Worm (Caenorhabditis elegans) whole organism, young adult: ENCODE results near the gene pqn-2.

Experiments
- B0336.3 ChIP-seq: fragments of 200-800 bp; sonication (Bioruptor generic); IDR thresholded peaks from 2 replicates; pipeline ENCODE4 v1.3.6; 2022; ENCODE audit warnings: missing genetic modification characterization, missing compliant biosample characterization
- D2030.7 ChIP-seq: fragments of 200-800 bp; sonication (Bioruptor generic); IDR thresholded peaks from 2 replicates; pipeline ENCODE4 v1.3.6; 2022; ENCODE audit warnings: missing genetic modification reagents, missing genetic modification characterization, missing compliant biosample characterization
- F10E7.11 ChIP-seq: sonication (generic microtip); optimal IDR thresholded peaks from 2 replicates; lab custom pipeline; 2017; ENCODE audit warnings: mild to moderate bottlenecking, missing genetic modification characterization, moderate library complexity, missing compliant biosample characterization
- F39B2.1 ChIP-seq: fragments of 200-800 bp; sonication (Bioruptor generic); IDR thresholded peaks from 2 replicates; pipeline ENCODE4 v1.3.6; 2022; ENCODE audit warnings: missing genetic modification reagents, missing genetic modification characterization, missing compliant biosample characterization
- F52B5.7 ChIP-seq: sonication (generic microtip); optimal IDR thresholded peaks from 2 replicates; lab custom pipeline; 2016; ENCODE audit warnings: mild to moderate bottlenecking, missing genetic modification characterization, missing compliant biosample characterization
- F55B11.4 ChIP-seq: sonication (generic microtip); optimal IDR thresholded peaks from 2 replicates; lab custom pipeline; 2016; ENCODE audit warnings: missing compliant biosample characterization, missing genetic modification characterization, borderline replicate concordance; ENCODE audit not compliant: insufficient read depth
- K12H6.12 ChIP-seq: fragments of 200-800 bp; sonication (Bioruptor generic); optimal IDR thresholded peaks from 2 replicates; lab custom pipeline; 2018; ENCODE audit warnings: mild to moderate bottlenecking, missing genetic modification characterization, missing compliant biosample characterization
- Y56A3A.18 ChIP-seq: fragments of 200-800 bp; sonication (Bioruptor generic); IDR thresholded peaks from 2 replicates; pipeline ENCODE4 v1.3.6; 2022; ENCODE audit warnings: missing genetic modification reagents, missing genetic modification characterization, missing compliant biosample characterization
- Y79H2A.3 ChIP-seq: fragments of 200-800 bp; sonication (Bioruptor generic); conservative IDR thresholded peaks from 2 replicates; pipeline ENCODE4 v1.3.6; 2022; ENCODE audit warnings: missing genetic modification reagents, missing genetic modification characterization, missing compliant biosample characterization
- Y95B8A.8 ChIP-seq: fragments of 200-800 bp; sonication (Bioruptor generic); IDR thresholded peaks from 2 replicates; pipeline ENCODE4 v1.3.6; 2022; ENCODE audit warnings: missing genetic modification reagents, missing genetic modification characterization, missing compliant biosample characterization
- akir-1 ChIP-seq: fragments of 200-800 bp; sonication (Bioruptor generic); optimal IDR thresholded peaks from 2 replicates; lab custom pipeline; 2018; ENCODE audit warnings: mild to moderate bottlenecking, missing genetic modification characterization, moderate library complexity, missing compliant biosample characterization
- aptf-3 ChIP-seq: fragments of 200-800 bp; sonication (Bioruptor generic); IDR thresholded peaks from 2 replicates; pipeline ENCODE4 v1.3.6; 2022; ENCODE audit warnings: missing genetic modification characterization, missing compliant biosample characterization
- atf-7 ChIP-seq: sonication (generic microtip); optimal IDR thresholded peaks from 2 replicates; lab custom pipeline; 2017; ENCODE audit warnings: mild to moderate bottlenecking, missing genetic modification characterization, missing compliant biosample characterization
- athp-1 ChIP-seq: sonication (generic microtip); optimal IDR thresholded peaks from 2 replicates; lab custom pipeline; 2017; ENCODE audit warnings: mild to moderate bottlenecking, missing genetic modification characterization, missing compliant biosample characterization
- attf-6 ChIP-seq: fragments of 200-800 bp; sonication (Bioruptor generic); IDR thresholded peaks from 2 replicates; pipeline ENCODE4 v1.3.6; 2022; ENCODE audit warnings: missing genetic modification reagents, missing genetic modification characterization, missing compliant biosample characterization
- cebp-1 ChIP-seq, 2 experiments: fragments of 200-800 bp in 1 of 2; sonication (Bioruptor generic) in 1 of 2; sonication (generic microtip) in 1 of 2; IDR thresholded peaks in 1 of 2; optimal IDR thresholded peaks in 1 of 2; 2 replicates each; pipeline versions ENCODE4 v1.3.6 to Lab custom; 2017 to 2022; ENCODE audit warnings: missing compliant biosample characterization in 2 of 2, missing genetic modification characterization in 2 of 2, mild to moderate bottlenecking in 1 of 2, missing genetic modification reagents in 1 of 2, moderate library complexity in 1 of 2
- ceh-79 ChIP-seq: sonication (generic microtip); optimal IDR thresholded peaks from 2 replicates; lab custom pipeline; 2017; ENCODE audit warnings: mild to moderate bottlenecking, missing genetic modification characterization, missing compliant biosample characterization
- chd-7 ChIP-seq: sonication (generic microtip); optimal IDR thresholded peaks from 2 replicates; lab custom pipeline; 2016; ENCODE audit warnings: mild to moderate bottlenecking, missing genetic modification characterization, moderate library complexity, missing compliant biosample characterization
- dpl-1 ChIP-seq: fragments of 150-350 bp; optimal IDR thresholded peaks from 2 replicates; lab custom pipeline; 2014; ENCODE audit warnings: missing biosample characterization, missing genetic modification reagents, missing genetic modification characterization
- egrh-3 ChIP-seq: fragments of 200-800 bp; sonication (Bioruptor generic); IDR thresholded peaks from 2 replicates; pipeline ENCODE4 v1.3.6; 2022; ENCODE audit warnings: missing genetic modification reagents, missing genetic modification characterization, missing compliant biosample characterization
- ekl-4 ChIP-seq: fragments of 200-800 bp; sonication (Bioruptor generic); IDR thresholded peaks from 2 replicates; pipeline ENCODE4 v1.3.6; 2022; ENCODE audit warnings: missing genetic modification reagents, missing genetic modification characterization, missing compliant biosample characterization
- hmg-1.2 ChIP-seq: fragments of 200-800 bp; sonication (Bioruptor generic); IDR thresholded peaks from 2 replicates; pipeline ENCODE4 v1.3.6; 2022; ENCODE audit warnings: missing genetic modification reagents, missing genetic modification characterization, missing compliant biosample characterization
- hrde-1 ChIP-seq: sonication (generic microtip); optimal IDR thresholded peaks from 2 replicates; lab custom pipeline; 2016; ENCODE audit warnings: missing genetic modification characterization, mild to moderate bottlenecking, missing compliant biosample characterization, moderate library complexity, missing genotype, missing genetic modification reagents, borderline replicate concordance
- hsf-1 ChIP-seq: fragments of 200-800 bp; sonication (Bioruptor generic); IDR thresholded peaks from 2 replicates; pipeline ENCODE4 v1.3.6; 2022; ENCODE audit warnings: missing genetic modification reagents, missing genetic modification characterization, missing compliant biosample characterization
- lin-35 ChIP-seq, 3 experiments: fragments of 150-350 bp in 2 of 3; sonication (generic microtip) in 1 of 3; optimal IDR thresholded peaks; 2 replicates each; lab custom pipeline; 2014 to 2018; ENCODE audit warnings: missing biosample characterization in 3 of 3, missing genetic modification characterization in 3 of 3, missing genetic modification reagents in 3 of 3
- lin-54 ChIP-seq: fragments of 200-800 bp; sonication (Bioruptor generic); optimal IDR thresholded peaks from 2 replicates; lab custom pipeline; 2018; ENCODE audit warnings: mild to moderate bottlenecking, missing genetic modification characterization, missing compliant biosample characterization
- lsl-1 ChIP-seq: fragments of 200-800 bp; sonication (Bioruptor generic); optimal IDR thresholded peaks from 2 replicates; lab custom pipeline; 2018; ENCODE audit warnings: mild to moderate bottlenecking, missing genetic modification characterization, moderate library complexity, missing compliant biosample characterization
- madf-3 ChIP-seq: fragments of 200-800 bp; sonication (Bioruptor generic); IDR thresholded peaks from 2 replicates; pipeline ENCODE4 v1.3.6; 2022; ENCODE audit warnings: missing genetic modification reagents, missing genetic modification characterization, missing compliant biosample characterization
- nhr-179 ChIP-seq: sonication (generic microtip); optimal IDR thresholded peaks from 2 replicates; lab custom pipeline; 2016; ENCODE audit warnings: mild to moderate bottlenecking, missing genetic modification characterization, missing compliant biosample characterization
- pbrm-1 ChIP-seq: fragments of 200-800 bp; sonication (Bioruptor generic); IDR thresholded peaks from 2 replicates; pipeline ENCODE4 v1.3.6; 2022; ENCODE audit warnings: missing genetic modification reagents, missing genetic modification characterization, missing compliant biosample characterization
- pha-4 ChIP-seq: fragments of 150-350 bp; sonication (generic microtip); optimal IDR thresholded peaks from 2 replicates; lab custom pipeline; 2014; ENCODE audit warnings: missing biosample characterization, missing genetic modification reagents, missing genetic modification characterization
- sea-2 ChIP-seq: fragments of 200-800 bp; sonication (Bioruptor generic); IDR thresholded peaks from 2 replicates; pipeline ENCODE4 v1.3.6; 2022; ENCODE audit warnings: missing genetic modification characterization, missing compliant biosample characterization
- snpc-3.4 ChIP-seq: sonication (generic microtip); optimal IDR thresholded peaks from 2 replicates; lab custom pipeline; 2017; ENCODE audit warnings: missing genetic modification characterization, mild to moderate bottlenecking, missing compliant biosample characterization, antibody characterized with exemption, moderate library complexity, missing genotype, missing genetic modification reagents
- tbx-9 ChIP-seq: sonication (generic microtip); optimal IDR thresholded peaks from 2 replicates; lab custom pipeline; 2016; ENCODE audit warnings: borderline replicate concordance, missing genetic modification characterization, inconsistent platforms, missing compliant biosample characterization
- zfh-2 ChIP-seq: fragments of 200-800 bp; sonication (Bioruptor generic); conservative IDR thresholded peaks from 2 replicates; pipeline ENCODE4 v1.3.6; 2022; ENCODE audit warnings: missing genetic modification reagents, missing genetic modification characterization, missing compliant biosample characterization
- ztf-18 ChIP-seq: sonication (generic microtip); optimal IDR thresholded peaks from 2 replicates; lab custom pipeline; 2016; ENCODE audit warnings: missing genotype, mild to moderate bottlenecking, missing genetic modification characterization, missing compliant biosample characterization
- ztf-26 ChIP-seq: sonication (generic microtip); optimal IDR thresholded peaks from 2 replicates; lab custom pipeline; 2017; ENCODE audit warnings: missing genetic modification characterization, missing compliant biosample characterization
- ztf-6 ChIP-seq: fragments of 200-800 bp; sonication (Bioruptor generic); IDR thresholded peaks from 2 replicates; pipeline ENCODE4 v1.3.6; 2022; ENCODE audit warnings: missing genetic modification reagents, missing genetic modification characterization, missing compliant biosample characterization

Gene pqn-2

DNA sequence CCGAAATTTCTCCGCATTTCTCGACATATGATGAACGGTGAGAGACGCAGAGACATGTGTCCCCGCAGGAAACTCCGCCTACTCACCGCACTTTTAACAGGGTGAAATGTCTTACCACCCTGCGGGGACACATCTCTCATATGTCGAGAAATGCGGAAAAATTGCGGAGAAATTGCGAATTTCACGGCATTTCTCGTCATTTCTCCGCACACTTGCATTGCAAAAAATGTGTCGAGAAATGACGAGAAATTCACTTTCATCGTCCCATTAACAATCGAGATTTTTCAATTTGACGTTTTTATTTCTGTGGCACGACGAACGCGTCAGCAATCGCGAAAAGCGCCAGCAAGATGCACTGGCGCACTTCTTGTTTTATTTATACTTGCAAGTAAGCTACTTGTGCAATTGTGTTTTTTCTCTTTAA lies 40.3 kb upstream of the pqn-2 start, which contains the start of gene K07C5.13 (continued):
- TF ChIP-seq F52B5.7 (tag; lab: Kevin White, UChicago) (peak; percentile 54), ztf-6 (GFP tag; lab: Robert Waterston, UW) (peak; percentile 68; the same call in 1 of the 2 replicates)
- TF ChIP-seq, all 124 proteins: peak for 77; not testable (repeated sequence) for 47

DNA sequence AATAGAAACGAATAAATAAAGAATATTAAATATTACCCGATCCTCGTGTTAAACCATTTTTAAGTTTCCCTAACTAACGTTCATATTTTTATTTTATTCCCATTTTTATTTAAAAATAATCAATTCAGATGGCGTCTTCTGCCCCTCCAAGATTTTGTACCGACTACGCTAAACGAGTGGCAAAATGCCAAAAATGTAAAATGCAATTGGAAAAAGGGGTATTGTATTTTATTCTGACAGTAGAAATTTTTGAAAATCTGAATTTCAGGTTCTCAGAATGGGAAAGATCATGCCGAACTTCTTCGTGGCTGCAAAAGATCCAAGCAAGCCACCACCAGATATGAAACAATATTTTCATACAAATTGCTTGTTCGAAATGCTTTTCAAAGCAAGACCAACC lies 39.3 kb upstream of the pqn-2 start, which contains the start of gene K07C5.3:
Gene K07C5.3, plus strand, starts transcription at position 129 of the 400 bp plus-strand sequence.
- TF ChIP-seq K12H6.12 (tag; lab: Kevin White, UChicago) (no peak), ceh-79 (peak; percentile 39), pbrm-1 (GFP tag; lab: Robert Waterston, UW) (peak; percentile 48; the same call in 1 of the 2 replicates), F52B5.7 (tag; lab: Kevin White, UChicago) (peak; percentile 8), chd-7 (tag; lab: Kevin White, UChicago) (peak; percentile 38), zfh-2 (GFP tag; lab: Robert Waterston, UW) (no peak), akir-1 (GFP tag; lab: Kevin White, UChicago) (no peak), lin-35 (GFP tag; optimal IDR thresholded peaks at IDR 0.05; lab: Kevin White, UChicago) (no peak), lsl-1 (no peak), Y95B8A.8 (GFP tag; lab: Robert Waterston, UW) (no peak), pha-4 (no peak), snpc-3.4 (tag; lab: Kevin White, UChicago) (no peak), tbx-9 (tag; lab: Kevin White, UChicago) (no peak), madf-3 (peak; percentile 76), F55B11.4 (tag; lab: Kevin White, UChicago) (no peak), athp-1 (tag; lab: Kevin White, UChicago) (peak; percentile 74), F10E7.11 (tag; lab: Kevin White, UChicago) (peak; percentile 56), B0336.3 (0 out of 2 replicates have a peak, but pooled peaks have one; percentile 11), nhr-179 (no peak), ztf-26 (tag; lab: Kevin White, UChicago) (no peak), sea-2 (GFP tag; lab: Robert Waterston, UW) (no peak), dpl-1 (no peak), hmg-1.2 (0 out of 2 replicates have a peak, but pooled peaks have one; percentile 6), hsf-1 (peak; percentile 63), attf-6 (GFP tag; lab: Robert Waterston, UW) (0 out of 2 replicates have a peak, but pooled peaks have one; percentile 17), egrh-3 (GFP tag; lab: Robert Waterston, UW) (no peak), F39B2.1 (GFP tag; lab: Robert Waterston, UW) (peak; percentile 71; the same call in 1 of the 2 replicates), Y79H2A.3 (GFP tag; lab: Robert Waterston, UW) (peak; percentile 66; the same call in 1 of the 2 replicates), atf-7 (tag; lab: Kevin White, UChicago) (peak; percentile 27), lin-54 (GFP tag; lab: Kevin White, UChicago) (peak; percentile 2), D2030.7 (GFP tag; lab: Robert Waterston, UW) (peak; percentile 15; the same call in 1 of the 2 replicates), aptf-3 (GFP tag; lab: Robert Waterston, UW) (0 out of 2 replicates have a peak, but pooled peaks have one; percentile 71), Y56A3A.18 (GFP tag; lab: Robert Waterston, UW) (no peak), ekl-4 (0 out of 2 replicates have a peak, but pooled peaks have one; percentile 59), cebp-1 (GFP tag; IDR thresholded peaks at IDR 0.05; lab: Robert Waterston, UW) (no peak), cebp-1 (tag; optimal IDR thresholded peaks at IDR 0.05; lab: Kevin White, UChicago) (peak; percentile 9), hrde-1 (tag; lab: Kevin White, UChicago) (no peak), ztf-18 (tag; lab: Kevin White, UChicago) (no peak)
